Worm (Caenorhabditis elegans): Measurements from ENCODE around the gene F52H3.6.
A peak's percentile ranks its signal among the peaks of the same experiment; 100 is the strongest.
"Not testable (repeated sequence)": the region's sequence is repeated elsewhere in the genome, so short reads cannot be mapped to it uniquely, and the experiment has no call there.

Gene F52H3.6

DNA sequence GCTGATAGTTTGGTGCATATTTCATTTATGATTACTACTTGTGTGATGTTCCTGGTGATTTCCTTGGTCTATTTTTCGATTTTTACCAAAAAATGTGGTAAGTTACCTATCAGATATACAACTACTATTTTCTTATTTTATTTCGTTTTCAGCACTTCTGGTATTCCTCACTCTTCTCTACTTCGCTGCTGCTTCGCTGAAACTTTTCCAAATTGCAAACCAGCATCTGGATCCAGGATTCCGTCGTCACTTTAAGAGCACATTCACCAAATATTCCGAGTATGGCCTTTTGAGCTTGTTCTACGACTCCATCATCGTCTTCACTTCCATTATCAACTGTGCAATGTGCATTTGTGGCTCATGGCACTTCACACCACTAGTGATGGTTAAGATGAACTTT, 19.7 kb downstream of the F52H3.6 start:
- TF ChIP-seq Y55F3AM.14 (GFP tag; optimal IDR thresholded peaks at IDR 0.05), result no peak
- no peak for TF ChIP-seq ztf-11 (tag; optimal IDR thresholded peaks at IDR 0.05)
- TF ChIP-seq F13H6.1 (tag; optimal IDR thresholded peaks at IDR 0.05), result no peak
- no peak for TF ChIP-seq blmp-1 (tag; optimal IDR thresholded peaks at IDR 0.05; ENCODE audit: insufficient read depth)
- TF ChIP-seq lin-11 (tag; optimal IDR thresholded peaks at IDR 0.05), result no peak
- TF ChIP-seq fos-1 (tag; optimal IDR thresholded peaks at IDR 0.05), result no peak
- TF ChIP-seq lin-39 (tag; optimal IDR thresholded peaks at IDR 0.05), result no peak
- TF ChIP-seq C34F6.9 (tag; optimal IDR thresholded peaks at IDR 0.05), result no peak
- no peak for TF ChIP-seq ztf-1 (GFP tag; conservative IDR thresholded peaks at IDR 0.05)
- TF ChIP-seq gmeb-1 (tag; optimal IDR thresholded peaks at IDR 0.05), result no peak
- TF ChIP-seq sma-3 (GFP tag; optimal IDR thresholded peaks at IDR 0.05), result no peak
- no peak for TF ChIP-seq R02D3.7 (tag; optimal IDR thresholded peaks at IDR 0.05)
- TF ChIP-seq alr-1 (tag; optimal IDR thresholded peaks at IDR 0.05), result no peak
- no peak for TF ChIP-seq nhr-11 (tag; optimal IDR thresholded peaks at IDR 0.05)

DNA sequence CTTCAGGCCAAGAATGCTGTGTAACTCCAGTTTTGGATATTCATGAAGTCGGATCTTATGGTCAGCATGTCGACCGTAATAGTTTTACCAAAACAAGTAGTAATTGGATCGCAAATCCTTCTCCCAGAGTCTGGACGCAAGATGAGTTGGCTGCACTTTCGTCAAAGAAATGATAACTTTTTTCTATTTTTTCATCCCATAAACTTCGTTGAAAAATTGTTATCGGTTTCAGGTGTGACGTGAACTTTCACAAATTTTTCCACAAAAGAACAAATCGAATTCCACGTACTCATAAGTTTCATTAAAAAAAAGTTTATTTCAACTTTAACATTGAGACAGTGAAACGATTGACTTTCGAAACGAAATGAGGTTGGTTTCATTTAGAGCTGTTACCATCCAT, 20.3 kb downstream of the F52H3.6 start, which contains the start of gene ZK892.5:
Gene ZK892.5, plus strand, starts transcription at position 301 of the 400 bp plus-strand sequence.
- TF ChIP-seq ztf-4 (tag; optimal IDR thresholded peaks at IDR 0.05) (no peak), snpc-4 (tag; optimal IDR thresholded peaks at IDR 0.05) (no peak), peb-1 (tag; optimal IDR thresholded peaks at IDR 0.05) (no peak), nhr-129 (tag; optimal IDR thresholded peaks at IDR 0.05) (no peak), nhr-6 (tag; optimal IDR thresholded peaks at IDR 0.05) (no peak), unc-39 (tag; optimal IDR thresholded peaks at IDR 0.05) (no peak), nhr-237 (tag; optimal IDR thresholded peaks at IDR 0.05) (no peak), aly-2 (tag; optimal IDR thresholded peaks at IDR 0.05) (no peak), lin-11 (tag; optimal IDR thresholded peaks at IDR 0.05) (no peak), nhr-11 (tag; optimal IDR thresholded peaks at IDR 0.05) (no peak), F13H6.1 (tag; optimal IDR thresholded peaks at IDR 0.05) (no peak), alr-1 (tag; optimal IDR thresholded peaks at IDR 0.05) (no peak), egl-27 (tag; optimal IDR thresholded peaks at IDR 0.05) (no peak), sma-3 (GFP tag; optimal IDR thresholded peaks at IDR 0.05) (no peak)

DNA sequence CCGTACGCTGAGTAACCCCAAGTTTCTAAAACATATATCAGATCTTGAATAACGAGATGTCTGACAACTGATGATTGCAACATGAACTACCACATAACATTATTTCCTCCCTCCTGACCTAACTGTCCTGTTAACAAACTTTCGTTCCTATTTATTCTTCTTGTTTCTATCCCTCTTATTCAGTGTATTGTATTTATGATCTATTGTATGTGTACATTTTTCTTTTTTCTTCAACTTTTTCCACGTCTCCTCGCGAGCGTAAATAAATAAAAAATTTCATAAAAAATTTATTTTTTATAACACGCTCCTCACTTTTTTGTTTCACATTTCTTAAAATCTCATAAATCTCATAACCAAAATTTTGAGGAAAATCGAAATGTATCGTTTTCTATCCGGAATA, 22.0 kb downstream of the F52H3.6 start, which contains the start of gene ZK892.4:
Gene ZK892.4, plus strand, starts transcription at position 301 of the 400 bp plus-strand sequence.
- not testable (repeated sequence) for TF ChIP-seq fos-1, ZK546.5, sem-4 (tag; optimal IDR thresholded peaks at IDR 0.05)

DNA sequence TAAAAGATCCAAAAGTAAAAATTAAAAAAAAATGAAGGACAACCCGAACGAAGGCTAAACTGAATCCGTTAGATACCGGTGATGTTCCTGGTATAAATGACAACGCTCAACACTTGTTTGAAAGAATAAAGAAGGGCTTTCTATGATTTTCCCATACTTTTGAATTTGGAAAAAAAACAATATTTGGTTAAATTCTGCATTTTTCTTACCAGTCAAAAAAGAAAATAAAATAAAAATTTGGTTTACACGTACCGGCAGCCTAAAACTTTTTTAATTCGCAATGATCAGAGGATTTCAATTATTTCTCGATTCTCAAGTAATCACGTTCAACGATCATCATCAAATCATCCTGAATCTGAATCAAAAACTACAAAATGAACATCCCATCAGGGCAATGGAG, 26.7 kb downstream of the F52H3.6 start, which contains the start of gene ZK892.3:
Gene ZK892.3, plus strand, starts transcription at position 301 of the 400 bp plus-strand sequence.
- TF ChIP-seq ceh-16 (tag; optimal IDR thresholded peaks at IDR 0.05) (no peak), alr-1 (tag; optimal IDR thresholded peaks at IDR 0.05) (no peak), skn-1 (tag; optimal IDR thresholded peaks at IDR 0.05) (no peak), F13H6.1 (tag; optimal IDR thresholded peaks at IDR 0.05) (no peak), mbf-1 (tag; optimal IDR thresholded peaks at IDR 0.05) (no peak), R02D3.7 (tag; optimal IDR thresholded peaks at IDR 0.05) (no peak), lsy-2 (tag; optimal IDR thresholded peaks at IDR 0.05) (no peak), sem-4 (tag; optimal IDR thresholded peaks at IDR 0.05) (no peak), nhr-129 (tag; optimal IDR thresholded peaks at IDR 0.05) (no peak), blmp-1 (tag; optimal IDR thresholded peaks at IDR 0.05; ENCODE audit: insufficient read depth) (no peak)

DNA sequence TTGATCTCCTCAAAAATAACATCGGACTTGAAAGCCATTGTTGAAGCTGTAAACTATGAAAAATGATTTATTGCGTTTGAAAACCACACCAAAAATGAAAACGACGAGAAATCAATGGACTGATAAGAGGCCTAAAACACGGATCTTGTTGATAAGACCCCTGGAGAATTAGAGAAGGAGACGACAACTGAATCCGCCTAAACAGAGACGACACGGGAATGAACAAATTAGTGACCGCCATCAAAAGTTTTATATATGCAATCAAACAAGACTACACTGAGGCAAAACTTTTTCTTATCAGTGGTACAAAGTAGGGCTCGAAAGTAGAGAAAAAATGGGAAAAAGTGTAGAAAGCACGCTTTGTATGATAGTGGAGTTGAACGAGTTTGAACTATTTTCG, 27.2 kb downstream of the F52H3.6 start, which contains the start of gene nlt-1:
Gene nlt-1, minus strand, starts transcription at position 78 of the 400 bp plus-strand sequence.
- TF ChIP-seq sma-9 (GFP tag; optimal IDR thresholded peaks at IDR 0.05) (peak; percentile 40), sma-9 (tag; optimal IDR thresholded peaks at IDR 0.05) (no peak), egl-27 (tag; optimal IDR thresholded peaks at IDR 0.05) (peak; percentile 5), crh-2 (tag; optimal IDR thresholded peaks at IDR 0.05) (peak; percentile 46), F13H6.1 (tag; optimal IDR thresholded peaks at IDR 0.05) (peak; percentile 58), gmeb-1 (tag; optimal IDR thresholded peaks at IDR 0.05) (peak; percentile 60), nhr-77 (tag; optimal IDR thresholded peaks at IDR 0.05) (no peak), elt-1 (tag; optimal IDR thresholded peaks at IDR 0.05) (no peak), fos-1 (tag; optimal IDR thresholded peaks at IDR 0.05) (peak; percentile 88)

All from whole organism, L2 larva.